Worm (Caenorhabditis elegans) whole organism, L2 larva: ENCODE data around the gene pqn-22.

Source experiments
- C34F6.9 ChIP-seq: fragments of 150-350 bp; optimal IDR thresholded peaks from 2 replicates; lab custom pipeline; 2014; ENCODE audit warnings: missing biosample characterization, missing genetic modification characterization
- F13H6.1 ChIP-seq: sonication (generic microtip); optimal IDR thresholded peaks from 2 replicates; lab custom pipeline; 2016; ENCODE audit warnings: missing genetic modification characterization, missing compliant biosample characterization
- R02D3.7 ChIP-seq: fragments of 150-350 bp; optimal IDR thresholded peaks from 2 replicates; lab custom pipeline; 2014; ENCODE audit warnings: missing biosample characterization, missing genetic modification characterization
- Y55F3AM.14 ChIP-seq: fragments of 200-800 bp; sonication (Bioruptor generic); optimal IDR thresholded peaks from 2 replicates; lab custom pipeline; 2018; ENCODE audit warnings: mild to moderate bottlenecking, missing genetic modification characterization, missing compliant biosample characterization
- ZK546.5 ChIP-seq: sonication (generic microtip); optimal IDR thresholded peaks from 2 replicates; lab custom pipeline; 2017; ENCODE audit warnings: missing biosample characterization, missing genetic modification characterization
- alr-1 ChIP-seq: fragments of 150-350 bp; optimal IDR thresholded peaks from 2 replicates; lab custom pipeline; 2014; ENCODE audit warnings: missing biosample characterization, missing genetic modification characterization
- aly-2 ChIP-seq: fragments of 150-350 bp; optimal IDR thresholded peaks from 2 replicates; lab custom pipeline; 2014; ENCODE audit warnings: missing biosample characterization, missing genetic modification characterization
- ama-1 ChIP-seq: fragments of 150-350 bp; optimal IDR thresholded peaks from 2 replicates; lab custom pipeline; 2018; ENCODE audit warnings: inconsistent platforms
- ceh-16 ChIP-seq: fragments of 150-350 bp; optimal IDR thresholded peaks from 2 replicates; lab custom pipeline; 2014; ENCODE audit warnings: missing biosample characterization, missing genetic modification characterization
- ceh-82 ChIP-seq: fragments of 150-350 bp; optimal IDR thresholded peaks from 2 replicates; lab custom pipeline; 2014; ENCODE audit warnings: missing biosample characterization, missing genetic modification characterization
- crh-2 ChIP-seq: sonication (generic microtip); optimal IDR thresholded peaks from 2 replicates; lab custom pipeline; 2017; ENCODE audit warnings: missing biosample characterization, missing genetic modification characterization
- dmd-4 ChIP-seq: sonication (generic microtip); optimal IDR thresholded peaks from 2 replicates; lab custom pipeline; 2017; ENCODE audit warnings: missing biosample characterization, missing genetic modification characterization
- elt-1 ChIP-seq: fragments of 150-350 bp; optimal IDR thresholded peaks from 2 replicates; lab custom pipeline; 2014; ENCODE audit warnings: missing biosample characterization, missing genetic modification characterization
- elt-3 ChIP-seq: sonication (generic microtip); optimal IDR thresholded peaks from 2 replicates; lab custom pipeline; 2017; ENCODE audit warnings: missing biosample characterization, missing genetic modification characterization
- fos-1 ChIP-seq: fragments of 150-350 bp; optimal IDR thresholded peaks from 2 replicates; lab custom pipeline; 2014; ENCODE audit warnings: missing biosample characterization, missing genetic modification characterization
- lin-11 ChIP-seq: fragments of 150-350 bp; sonication (generic microtip); optimal IDR thresholded peaks from 2 replicates; lab custom pipeline; 2014; ENCODE audit warnings: missing biosample characterization, missing genetic modification characterization, inconsistent platforms, mixed read lengths
- lin-13 ChIP-seq: fragments of 150-350 bp; optimal IDR thresholded peaks from 2 replicates; lab custom pipeline; 2014; ENCODE audit warnings: missing biosample characterization, missing genetic modification reagents, missing genetic modification characterization
- lsy-2 ChIP-seq, 2 experiments: fragments of 150-350 bp in 1 of 2; sonication (generic microtip) in 1 of 2; optimal IDR thresholded peaks; 2 replicates each; lab custom pipeline; 2014 to 2017; ENCODE audit warnings: missing biosample characterization in 2 of 2, missing genetic modification characterization in 2 of 2
- mab-5 ChIP-seq: fragments of 150-350 bp; optimal IDR thresholded peaks from 2 replicates; lab custom pipeline; 2014; ENCODE audit warnings: missing biosample characterization, missing genetic modification characterization
- mbf-1 ChIP-seq: sonication (generic microtip); optimal IDR thresholded peaks from 2 replicates; lab custom pipeline; 2017; ENCODE audit warnings: missing biosample characterization, missing genetic modification characterization
- mdl-1 ChIP-seq, 2 experiments: fragments of 150-350 bp in 1 of 2; sonication (generic microtip) in 1 of 2; optimal IDR thresholded peaks; 2 replicates each; lab custom pipeline; 2017; ENCODE audit warnings: missing biosample characterization in 2 of 2, missing genetic modification characterization in 2 of 2
- nhr-10 ChIP-seq: sonication (generic microtip); optimal IDR thresholded peaks from 2 replicates; lab custom pipeline; 2017; ENCODE audit warnings: missing biosample characterization, missing genetic modification characterization
- nhr-12 ChIP-seq: fragments of 150-350 bp; optimal IDR thresholded peaks from 2 replicates; lab custom pipeline; 2014; ENCODE audit warnings: missing biosample characterization, missing genetic modification characterization
- nhr-129 ChIP-seq: fragments of 150-350 bp; optimal IDR thresholded peaks from 2 replicates; lab custom pipeline; 2014; ENCODE audit warnings: missing biosample characterization, missing genetic modification characterization
- nhr-23 ChIP-seq: fragments of 150-350 bp; optimal IDR thresholded peaks from 2 replicates; lab custom pipeline; 2014; ENCODE audit warnings: missing biosample characterization, missing genetic modification reagents, missing genetic modification characterization
- nhr-237 ChIP-seq: fragments of 150-350 bp; optimal IDR thresholded peaks from 2 replicates; lab custom pipeline; 2014; ENCODE audit warnings: missing biosample characterization, missing genetic modification characterization
- nhr-25 ChIP-seq: fragments of 150-350 bp; sonication (generic microtip); optimal IDR thresholded peaks from 3 replicates; lab custom pipeline; 2014; ENCODE audit warnings: missing biosample characterization, missing genetic modification characterization
- nhr-77 ChIP-seq: fragments of 150-350 bp; optimal IDR thresholded peaks from 2 replicates; lab custom pipeline; 2014; ENCODE audit warnings: missing biosample characterization, missing genetic modification characterization
- peb-1 ChIP-seq: fragments of 150-350 bp; optimal IDR thresholded peaks from 2 replicates; lab custom pipeline; 2014; ENCODE audit warnings: missing biosample characterization, missing genetic modification characterization
- sem-4 ChIP-seq: fragments of 150-350 bp; optimal IDR thresholded peaks from 2 replicates; lab custom pipeline; 2014; ENCODE audit warnings: missing biosample characterization, missing genetic modification reagents, missing genetic modification characterization
- skn-1 ChIP-seq: sonication (generic microtip); optimal IDR thresholded peaks from 2 replicates; lab custom pipeline; 2017; ENCODE audit warnings: missing biosample characterization, missing genetic modification characterization
- sma-3 ChIP-seq: sonication (generic microtip); optimal IDR thresholded peaks from 2 replicates; lab custom pipeline; 2016; ENCODE audit warnings: missing genetic modification reagents, missing genetic modification characterization, missing compliant biosample characterization
- snpc-4 ChIP-seq: fragments of 150-350 bp; optimal IDR thresholded peaks from 2 replicates; lab custom pipeline; 2014; ENCODE audit warnings: missing biosample characterization, missing genetic modification characterization
- unc-39 ChIP-seq: fragments of 150-350 bp; optimal IDR thresholded peaks from 2 replicates; lab custom pipeline; 2014; ENCODE audit warnings: missing biosample characterization, missing genetic modification characterization
- unc-55 ChIP-seq: fragments of 150-350 bp; sonication (generic microtip); optimal IDR thresholded peaks from 3 replicates; lab custom pipeline; 2014; ENCODE audit warnings: missing biosample characterization, missing genetic modification reagents, missing genetic modification characterization
- zag-1 ChIP-seq: fragments of 150-350 bp; optimal IDR thresholded peaks from 2 replicates; lab custom pipeline; 2014; ENCODE audit warnings: missing biosample characterization, missing genetic modification characterization
- ztf-11 ChIP-seq: sonication (generic microtip); optimal IDR thresholded peaks from 2 replicates; lab custom pipeline; 2017; ENCODE audit warnings: missing biosample characterization, missing genetic modification characterization
- ztf-4 ChIP-seq: fragments of 150-350 bp; optimal IDR thresholded peaks from 2 replicates; lab custom pipeline; 2014; ENCODE audit warnings: missing biosample characterization, missing genetic modification characterization

Gene pqn-22

ce11 chrIV:5990503-5990902 is 42.9 kb downstream of the pqn-22 start:
- TF ChIP-seq skn-1 (no peak), nhr-237 (tag; lab: Kevin White, UChicago) (no peak), aly-2 (tag; lab: Kevin White, UChicago) (no peak), peb-1 (tag; lab: Kevin White, UChicago) (no peak), C34F6.9 (tag; lab: Kevin White, UChicago) (no peak), snpc-4 (tag; lab: Kevin White, UChicago) (no peak), F13H6.1 (no peak), fos-1 (tag; lab: Kevin White, UChicago) (no peak), dmd-4 (no peak)

ce11 chrIV:5986829-5987228 is 46.6 kb downstream of the pqn-22 start:
- TF ChIP-seq F13H6.1 (peak; percentile 10), ztf-4 (tag; lab: Kevin White, UChicago) (no peak), ama-1 (lab: Kevin White, UChicago) (peak; percentile 21)

- TF ChIP-seq nhr-23: no peak
- TF ChIP-seq mdl-1 (tag; optimal IDR thresholded peaks at IDR 0.05; lab: Kevin White, UChicago): no peak
- no peak for TF ChIP-seq mab-5 (tag; lab: Kevin White, UChicago)
- TF ChIP-seq lsy-2 (tag; optimal IDR thresholded peaks at IDR 0.05; lab: Kevin White, UChicago): no peak
- TF ChIP-seq zag-1 (tag; lab: Kevin White, UChicago): no peak
- TF ChIP-seq alr-1: no peak
- no peak for TF ChIP-seq ztf-11 (tag; lab: Kevin White, UChicago)
Measured at ce11 chrIV:5985823-5986222, 47.6 kb downstream of the pqn-22 start.

- TF ChIP-seq ztf-4 (tag; lab: Kevin White, UChicago) (no peak), mbf-1 (tag; lab: Kevin White, UChicago) (no peak)
Measured at ce11 chrIV:5985422-5985821, 48.0 kb downstream of the pqn-22 start.

ce11 chrIV:5983191-5983590 is 50.2 kb downstream of the pqn-22 start:
- TF ChIP-seq peb-1 (tag; lab: Kevin White, UChicago): no peak
- no peak for TF ChIP-seq ama-1 (lab: Kevin White, UChicago)
- TF ChIP-seq Y55F3AM.14 (GFP tag; lab: Kevin White, UChicago): no peak
- TF ChIP-seq mab-5 (tag; lab: Kevin White, UChicago): no peak
- no peak for TF ChIP-seq ZK546.5 (tag; lab: Kevin White, UChicago)
- no peak for TF ChIP-seq alr-1

ce11 chrIV:5979818-5980217 is 53.6 kb downstream of the pqn-22 start:
- TF ChIP-seq nhr-10 (tag; lab: Kevin White, UChicago) (no peak), nhr-77 (tag; lab: Kevin White, UChicago) (no peak), sma-3 (no peak), nhr-25 (tag; lab: Kevin White, UChicago) (no peak)

ce11 chrIV:5977276-5977675 is 56.2 kb downstream of the pqn-22 start:
- no peak for TF ChIP-seq R02D3.7 (tag; lab: Kevin White, UChicago)
- no peak for TF ChIP-seq nhr-23
- TF ChIP-seq nhr-129 (tag; lab: Kevin White, UChicago): no peak
- no peak for TF ChIP-seq ceh-16 (tag; lab: Kevin White, UChicago)
- no peak for TF ChIP-seq Y55F3AM.14 (GFP tag; lab: Kevin White, UChicago)
- TF ChIP-seq lin-11 (tag; lab: Kevin White, UChicago): no peak
- TF ChIP-seq elt-1 (tag; lab: Kevin White, UChicago): no peak
- no peak for TF ChIP-seq nhr-12 (tag; lab: Kevin White, UChicago)
- peak; percentile 52 for TF ChIP-seq crh-2
- no peak for TF ChIP-seq nhr-25 (tag; lab: Kevin White, UChicago)
- TF ChIP-seq unc-39: no peak
- TF ChIP-seq nhr-10 (tag; lab: Kevin White, UChicago): no peak
- TF ChIP-seq mdl-1 (tag; optimal IDR thresholded peaks at IDR 0.05; lab: Kevin White, UChicago): peak in 1 of 2 experiments; percentile 25
- no peak for TF ChIP-seq sem-4 (tag; lab: Kevin White, UChicago)
- no peak for TF ChIP-seq ceh-82 (tag; lab: Kevin White, UChicago)
- no peak for TF ChIP-seq nhr-237 (tag; lab: Kevin White, UChicago)
- no peak for TF ChIP-seq lin-13
- no peak for TF ChIP-seq snpc-4 (tag; lab: Kevin White, UChicago)
- peak in 1 of 2 experiments; percentile 6 for TF ChIP-seq lsy-2 (tag; optimal IDR thresholded peaks at IDR 0.05; lab: Kevin White, UChicago)
- TF ChIP-seq unc-55 (GFP tag; lab: Kevin White, UChicago): no peak
- TF ChIP-seq mab-5 (tag; lab: Kevin White, UChicago): peak; percentile 52
- no peak for TF ChIP-seq elt-3
- TF ChIP-seq, all 48 proteins: peak for 4
